Worm (Caenorhabditis elegans) whole organism, late embryonic: ENCODE results near the gene F15A4.10.

Source experiments
- ceh-30 ChIP-seq: fragments of 150-350 bp; optimal IDR thresholded peaks from 2 replicates; lab custom pipeline; 2014; ENCODE audit warnings: missing biosample characterization, missing genetic modification characterization
- fkh-10 ChIP-seq: fragments of 150-350 bp; optimal IDR thresholded peaks from 2 replicates; lab custom pipeline; 2014; ENCODE audit warnings: missing biosample characterization, missing genetic modification reagents, missing genetic modification characterization
- nhr-11 ChIP-seq: fragments of 150-350 bp; optimal IDR thresholded peaks from 2 replicates; lab custom pipeline; 2014; ENCODE audit warnings: missing biosample characterization, missing genetic modification characterization

DNA sequence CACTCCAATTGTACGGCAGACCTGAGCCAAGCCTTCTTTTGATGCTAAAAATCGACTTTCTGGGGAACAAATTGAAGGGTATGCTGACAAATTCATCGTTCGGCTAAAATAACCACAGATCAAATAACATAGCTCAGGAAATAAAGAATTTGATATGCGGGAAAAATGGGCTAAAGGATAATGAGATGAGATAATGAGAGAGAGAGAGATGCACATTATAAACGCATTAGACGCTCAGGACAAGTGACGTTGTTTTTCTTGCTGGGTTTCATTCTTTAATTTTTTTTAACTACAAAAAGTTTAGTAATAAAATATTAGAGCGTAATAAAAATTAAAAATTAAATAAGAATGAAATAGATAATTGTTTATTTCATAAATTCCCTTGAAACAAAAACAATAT, 29.7 kb upstream of the F15A4.10 start, which contains the start of gene srh-69:
- TF ChIP-seq fkh-10, result no peak
- TF ChIP-seq ceh-30 (tag; lab: Kevin White, UChicago), result no peak
- TF ChIP-seq nhr-11 (tag; lab: Kevin White, UChicago), result no peak
